Fruit fly (Drosophila melanogaster): ENCODE data around the gene Rop.
A peak's percentile ranks its signal among the peaks of the same experiment; 100 is the strongest.

Rop gene

dm6 chr3L:4102496-4103257, 36.1 kb downstream of the Rop start, which contains the start of gene CG14995 (continued):
- TF ChIP-seq psq (GFP tag; optimal IDR thresholded peaks at IDR 0.05) (peak; percentile 92), inv (GFP tag; IDR thresholded peaks at IDR 0.05; ENCODE audit: partially characterized antibody) (peak; percentile 31; the same call in 1 of the 2 replicates), Sin3A (optimal IDR thresholded peaks at IDR 0.05) (no peak), Hr3 (GFP tag; optimal IDR thresholded peaks at IDR 0.05) (no peak), C15 (GFP tag; IDR thresholded peaks at IDR 0.05) (no peak), pb (GFP tag; optimal IDR thresholded peaks at IDR 0.05) (no peak), ase (GFP tag; IDR thresholded peaks at IDR 0.05) (no peak), Adf1 (GFP tag; IDR thresholded peaks at IDR 0.05) (peak; percentile 45; the same call in 1 of the 2 replicates), eyg (GFP tag; optimal IDR thresholded peaks at IDR 0.05) (no peak), grau (tag; optimal IDR thresholded peaks at IDR 0.05) (peak; percentile 9), gcm2 (GFP tag; optimal IDR thresholded peaks at IDR 0.05) (no peak), run (tag; optimal IDR thresholded peaks at IDR 0.05) (no peak), Dek (tag; optimal IDR thresholded peaks at IDR 0.05) (no peak), CG11696 (GFP tag; IDR thresholded peaks at IDR 0.05) (0 out of 2 replicates have a peak, but pooled peaks have one; percentile 30), H15 (GFP tag; IDR thresholded peaks at IDR 0.05) (no peak), CG32532 (GFP tag; IDR thresholded peaks at IDR 0.05) (no peak; the same call in 1 of the 2 replicates), tna (GFP tag; IDR thresholded peaks at IDR 0.05; ENCODE audit: partially characterized antibody) (peak; percentile 42; the same call in 1 of the 2 replicates), zen2 (GFP tag; IDR thresholded peaks at IDR 0.05; ENCODE audit: partially characterized antibody) (no peak; the same call in 1 of the 3 replicates), gt (GFP tag; IDR thresholded peaks at IDR 0.05) (no peak), GATAe (GFP tag; conservative IDR thresholded peaks at IDR 0.05) (no peak), CG2678 (tag; optimal IDR thresholded peaks at IDR 0.05) (peak; percentile 33), crol (GFP tag; IDR thresholded peaks at IDR 0.05) (no peak), crp (GFP tag; optimal IDR thresholded peaks at IDR 0.05) (no peak), BtbVII (GFP tag; optimal IDR thresholded peaks at IDR 0.05) (peak; percentile 79), CG17802 (tag; optimal IDR thresholded peaks at IDR 0.05) (no peak), CG8089 (GFP tag; optimal IDR thresholded peaks at IDR 0.05) (no peak), CG12155 (GFP tag; optimal IDR thresholded peaks at IDR 0.05) (no peak), Drgx (GFP tag; IDR thresholded peaks at IDR 0.05) (peak; percentile 54), CG8765 (GFP tag; IDR thresholded peaks at IDR 0.05) (no peak), ken (GFP tag; IDR thresholded peaks at IDR 0.05) (no peak), CG11093 (GFP tag; IDR thresholded peaks at IDR 0.05) (no peak), CG15601 (tag; optimal IDR thresholded peaks at IDR 0.05) (peak; percentile 16), Mad (GFP tag; optimal IDR thresholded peaks at IDR 0.05) (no peak), fru (optimal IDR thresholded peaks at IDR 0.05) (no peak), ab (GFP tag; optimal IDR thresholded peaks at IDR 0.05) (no peak), Lpt (GFP tag; optimal IDR thresholded peaks at IDR 0.05) (no peak), mirr (GFP tag; optimal IDR thresholded peaks at IDR 0.05) (peak; percentile 77), CG4404 (GFP tag; IDR thresholded peaks at IDR 0.05) (no peak), CG14441 (GFP tag; IDR thresholded peaks at IDR 0.05) (no peak), lab (GFP tag; optimal IDR thresholded peaks at IDR 0.05) (peak; percentile 67), chinmo (GFP tag; IDR thresholded peaks at IDR 0.05; ENCODE audit: partially characterized antibody) (peak; percentile 96), D19B (GFP tag; optimal IDR thresholded peaks at IDR 0.05) (no peak), sens (GFP tag) (peak; percentile 93), HLH4C (GFP tag; IDR thresholded peaks at IDR 0.05; ENCODE audit: partially characterized antibody) (peak; percentile 53), CG7786 (GFP tag; optimal IDR thresholded peaks at IDR 0.05) (no peak), dpn (GFP tag; optimal IDR thresholded peaks at IDR 0.05) (no peak), slbo (GFP tag; IDR thresholded peaks at IDR 0.05) (peak; percentile 41), phol (tag; optimal IDR thresholded peaks at IDR 0.05) (no peak), CG32772 (GFP tag; IDR thresholded peaks at IDR 0.05) (no peak), CG4328 (GFP tag; optimal IDR thresholded peaks at IDR 0.05) (peak; percentile 29), CG13894 (tag; optimal IDR thresholded peaks at IDR 0.05) (peak; percentile 62)
